Worm (Caenorhabditis elegans) whole organism, early embryonic: Measurements from ENCODE around the gene F15E6.10.

Experiments used
- B0310.2 ChIP-seq: sonication (generic microtip); optimal IDR thresholded peaks from 2 replicates; lab custom pipeline; 2016; ENCODE audit warnings: mild to moderate bottlenecking, missing genetic modification characterization, missing compliant biosample characterization
- F13C5.2 ChIP-seq: sonication (generic microtip); optimal IDR thresholded peaks from 2 replicates; lab custom pipeline; 2017; ENCODE audit warnings: mild to moderate bottlenecking, missing genetic modification characterization, inconsistent platforms, missing compliant biosample characterization
- aly-1 ChIP-seq: sonication (generic microtip); optimal IDR thresholded peaks from 2 replicates; lab custom pipeline; 2016; ENCODE audit warnings: missing genetic modification characterization, missing compliant biosample characterization
- ama-1 ChIP-seq: fragments of 150-350 bp; optimal IDR thresholded peaks from 2 replicates; lab custom pipeline; 2014
- ceh-13 ChIP-seq: fragments of 200-800 bp; sonication (Bioruptor generic); optimal IDR thresholded peaks from 2 replicates; lab custom pipeline; 2018; ENCODE audit warnings: mild to moderate bottlenecking, missing genetic modification characterization, missing compliant biosample characterization
- ceh-36 ChIP-seq: sonication (generic microtip); optimal IDR thresholded peaks from 2 replicates; lab custom pipeline; 2016; ENCODE audit warnings: missing genetic modification characterization, inconsistent platforms, missing compliant biosample characterization
- ets-7 ChIP-seq: sonication (generic microtip); optimal IDR thresholded peaks from 2 replicates; lab custom pipeline; 2016; ENCODE audit warnings: missing genotype, missing genetic modification characterization, missing compliant biosample characterization
- flt-1 ChIP-seq: fragments of 200-800 bp; sonication (Bioruptor generic); IDR thresholded peaks from 2 replicates; pipeline ENCODE4 v1.3.6; 2022; ENCODE audit warnings: missing genetic modification characterization, missing compliant biosample characterization
- hmbx-1 ChIP-seq: sonication (generic microtip); optimal IDR thresholded peaks from 2 replicates; lab custom pipeline; 2016; ENCODE audit warnings: mild to moderate bottlenecking, missing genetic modification characterization, missing compliant biosample characterization
- hmg-4 ChIP-seq: fragments of 200-800 bp; sonication (Bioruptor generic); optimal IDR thresholded peaks from 2 replicates; lab custom pipeline; 2018; ENCODE audit warnings: mild to moderate bottlenecking, missing genetic modification characterization, missing compliant biosample characterization
- hnd-1 ChIP-seq: sonication (generic microtip); optimal IDR thresholded peaks from 2 replicates; lab custom pipeline; 2016; ENCODE audit warnings: missing genetic modification characterization, missing compliant biosample characterization
- pes-1 ChIP-seq: fragments of 200-800 bp; sonication (Bioruptor generic); IDR thresholded peaks from 2 replicates; pipeline ENCODE4 v1.3.6; 2022; ENCODE audit warnings: missing genetic modification reagents, missing genetic modification characterization, missing compliant biosample characterization
- scrt-1 ChIP-seq: fragments of 200-800 bp; sonication (Bioruptor generic); IDR thresholded peaks from 2 replicates; pipeline ENCODE4 v1.3.6; 2022; ENCODE audit warnings: missing genetic modification characterization, missing compliant biosample characterization
- sea-1 ChIP-seq: fragments of 200-800 bp; sonication (Bioruptor generic); conservative IDR thresholded peaks from 2 replicates; pipeline ENCODE4 v1.3.6; 2022; ENCODE audit warnings: missing genetic modification characterization, missing compliant biosample characterization
- tbx-11 ChIP-seq: fragments of 200-800 bp; sonication (Bioruptor generic); IDR thresholded peaks from 2 replicates; pipeline ENCODE4 v1.3.6; 2022; ENCODE audit warnings: missing genetic modification characterization, missing compliant biosample characterization
- tbx-37 ChIP-seq: fragments of 200-800 bp; sonication (Bioruptor generic); conservative IDR thresholded peaks from 2 replicates; pipeline ENCODE4 v1.3.6; 2022; ENCODE audit warnings: missing genetic modification reagents, missing genetic modification characterization, missing compliant biosample characterization
- tra-4 ChIP-seq: sonication (generic microtip); optimal IDR thresholded peaks from 2 replicates; lab custom pipeline; 2017; ENCODE audit warnings: missing genetic modification characterization, missing compliant biosample characterization

F15E6.10 gene

DNA sequence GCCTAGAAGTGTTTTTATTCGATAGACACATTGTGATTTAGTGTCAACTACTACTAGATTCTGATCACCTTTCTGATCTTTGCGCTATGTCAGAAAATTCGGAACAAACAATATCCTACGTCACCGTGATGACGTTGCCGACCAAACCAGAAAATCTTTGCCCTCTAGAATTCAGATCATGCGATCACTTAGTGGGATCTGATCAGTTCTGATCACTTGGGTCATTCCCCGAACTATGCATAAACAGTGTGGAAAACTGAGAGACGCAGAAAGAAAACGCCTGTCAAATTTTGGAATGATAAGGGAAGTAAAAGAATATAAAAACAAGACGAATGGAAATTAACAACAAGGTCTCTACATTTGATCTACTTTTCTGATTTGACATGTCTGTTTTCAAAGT lies 1.9 kb downstream of the F15E6.10 start, which contains the start of gene F15E6.3:
Gene F15E6.3 (plus strand): TSS at position 344 of the 400 bp plus-strand sequence.
- TF ChIP-seq ceh-13 (GFP tag; lab: Kevin White, UChicago), result no peak

DNA sequence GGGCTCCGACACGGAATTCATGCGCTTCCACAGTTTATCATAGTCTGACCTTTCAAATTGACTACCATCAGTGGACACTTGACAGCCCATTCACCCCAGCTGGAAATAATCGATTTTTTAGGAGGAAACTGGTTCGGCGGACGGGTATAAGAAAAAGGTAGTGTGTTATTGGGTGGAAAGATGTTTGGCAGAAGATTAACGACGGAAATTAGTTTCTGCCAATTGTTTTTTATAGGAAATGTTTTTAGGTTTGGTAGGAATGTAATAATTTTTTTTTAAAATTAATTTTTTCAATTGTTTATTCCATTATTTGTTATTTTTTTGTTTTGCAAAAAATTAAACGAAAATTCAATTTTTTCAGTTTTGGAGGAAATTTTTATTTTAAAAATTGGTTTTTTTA lies 6.3 kb downstream of the F15E6.10 start, which contains the start of gene F15E6.9:
Gene F15E6.9 (minus strand): TSS at position 101 of the 400 bp plus-strand sequence.
- TF ChIP-seq tbx-37 (GFP tag; lab: Robert Waterston, UW) (no peak), tbx-11 (GFP tag; lab: Robert Waterston, UW) (no peak), hmbx-1 (tag; lab: Kevin White, UChicago) (no peak), ets-7 (tag; lab: Kevin White, UChicago) (no peak), flt-1 (GFP tag; lab: Robert Waterston, UW) (no peak), ceh-13 (GFP tag; lab: Kevin White, UChicago) (no peak), ceh-36 (tag; lab: Kevin White, UChicago) (no peak), hnd-1 (tag; lab: Kevin White, UChicago) (no peak), tra-4 (tag; lab: Kevin White, UChicago) (no peak), pes-1 (GFP tag; lab: Robert Waterston, UW) (no peak), hmg-4 (no peak), B0310.2 (no peak), scrt-1 (GFP tag; lab: Robert Waterston, UW) (no peak), ama-1 (lab: Kevin White, UChicago) (no peak), F13C5.2 (no peak)

- no peak for TF ChIP-seq hmg-4
- no peak for TF ChIP-seq pes-1 (GFP tag; lab: Robert Waterston, UW)
Observed at ce11 chrIV:4299994-4300393, 7.3 kb downstream of the F15E6.10 start.

- TF ChIP-seq sea-1 (GFP tag; lab: Robert Waterston, UW), result no peak
- no peak for TF ChIP-seq pes-1 (GFP tag; lab: Robert Waterston, UW)
- TF ChIP-seq tra-4 (tag; lab: Kevin White, UChicago), result no peak
- no peak for TF ChIP-seq tbx-11 (GFP tag; lab: Robert Waterston, UW)
- no peak for TF ChIP-seq tbx-37 (GFP tag; lab: Robert Waterston, UW)
- TF ChIP-seq ets-7 (tag; lab: Kevin White, UChicago), result no peak
- no peak for TF ChIP-seq ceh-36 (tag; lab: Kevin White, UChicago)
- TF ChIP-seq B0310.2, result no peak
Observed at ce11 chrIV:4301202-4301601, 8.5 kb downstream of the F15E6.10 start, which contains the start of gene lgc-22. Gene lgc-22 (plus strand): TSS chrIV:4301306.

DNA sequence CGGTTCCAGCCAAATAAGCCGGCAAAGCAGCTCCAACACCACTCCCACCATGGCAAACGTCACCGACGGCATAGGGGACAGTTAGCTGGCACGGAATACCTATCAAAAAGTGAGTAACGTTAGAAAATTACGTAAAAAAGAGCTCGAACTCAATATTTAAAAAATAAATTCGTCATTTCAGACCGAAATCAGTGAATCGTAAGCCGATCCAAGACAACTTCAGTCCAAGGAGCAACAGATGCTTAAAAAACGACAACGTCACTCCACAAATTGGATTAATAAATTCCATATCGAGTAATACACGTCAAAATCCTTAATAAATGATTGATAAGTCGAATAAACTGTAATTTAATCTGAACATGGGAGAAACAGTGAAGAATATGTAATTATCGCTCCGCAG lies 13.6 kb downstream of the F15E6.10 start:
- TF ChIP-seq ama-1 (lab: Kevin White, UChicago), result no peak
- TF ChIP-seq flt-1 (GFP tag; lab: Robert Waterston, UW), result no peak
- TF ChIP-seq hmbx-1 (tag; lab: Kevin White, UChicago), result no peak
- TF ChIP-seq hmg-4, result no peak
- TF ChIP-seq aly-1 (tag; lab: Kevin White, UChicago), result no peak
- TF ChIP-seq B0310.2, result no peak
- no peak for TF ChIP-seq sea-1 (GFP tag; lab: Robert Waterston, UW)
- TF ChIP-seq tra-4 (tag; lab: Kevin White, UChicago), result no peak
- TF ChIP-seq tbx-11 (GFP tag; lab: Robert Waterston, UW), result no peak
- no peak for TF ChIP-seq F13C5.2
- TF ChIP-seq ets-7 (tag; lab: Kevin White, UChicago), result no peak
- TF ChIP-seq hnd-1 (tag; lab: Kevin White, UChicago), result no peak
- no peak for TF ChIP-seq ceh-36 (tag; lab: Kevin White, UChicago)
- TF ChIP-seq pes-1 (GFP tag; lab: Robert Waterston, UW), result no peak
- TF ChIP-seq scrt-1 (GFP tag; lab: Robert Waterston, UW), result no peak

DNA sequence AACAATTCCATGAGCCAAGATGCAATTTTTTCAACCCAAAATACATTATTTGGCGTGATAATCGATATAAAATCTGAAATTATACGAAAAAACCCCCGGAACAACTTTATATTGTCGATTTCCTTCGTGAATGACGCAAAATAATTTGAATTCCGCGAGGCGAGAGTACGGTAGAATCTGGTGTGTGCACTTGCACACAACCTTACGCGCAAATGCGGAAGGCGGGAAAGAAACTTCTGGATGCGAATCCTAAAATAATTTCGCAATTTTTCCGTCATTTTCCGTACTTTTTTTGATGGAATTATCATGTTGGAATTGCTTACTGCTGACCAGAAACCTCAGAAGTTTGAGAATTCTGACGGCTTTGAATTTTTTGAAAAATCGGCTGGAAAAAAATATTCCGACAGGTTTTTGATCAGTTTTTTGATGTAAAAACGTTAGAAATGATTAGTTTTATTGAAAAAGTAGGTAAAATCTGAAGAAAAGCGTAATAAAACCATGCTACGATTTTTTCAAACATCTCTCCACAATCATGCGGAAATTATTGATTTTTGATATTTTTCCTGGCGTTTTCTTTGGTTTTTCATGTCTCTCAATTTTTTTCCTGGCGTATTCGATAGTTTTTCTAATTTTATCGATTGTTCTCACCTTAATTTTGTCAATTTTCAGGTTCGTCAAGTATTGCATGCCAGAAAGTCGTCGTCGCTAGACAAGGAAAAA lies 14.7 kb downstream of the F15E6.10 start, which contains the start of gene set-9:
Gene set-9 (plus strand): TSS at position 670 of the 720 bp plus-strand sequence.
- TF ChIP-seq tra-4 (tag; lab: Kevin White, UChicago) (no peak), hnd-1 (tag; lab: Kevin White, UChicago) (no peak), ceh-13 (GFP tag; lab: Kevin White, UChicago) (no peak), hmbx-1 (tag; lab: Kevin White, UChicago) (no peak), B0310.2 (no peak), hmg-4 (no peak), aly-1 (tag; lab: Kevin White, UChicago) (no peak), ets-7 (tag; lab: Kevin White, UChicago) (no peak), flt-1 (GFP tag; lab: Robert Waterston, UW) (no peak)

ce11 chrIV:4316813-4317408 lies 24.2 kb downstream of the F15E6.10 start, which contains the start of gene Y24D9B.1:
Gene Y24D9B.1 (plus strand): TSS chrIV:4317358.
- TF ChIP-seq hmbx-1 (tag; lab: Kevin White, UChicago), result no peak
- TF ChIP-seq ceh-13 (GFP tag; lab: Kevin White, UChicago), result no peak
- no peak for TF ChIP-seq hmg-4
- TF ChIP-seq tbx-11 (GFP tag; lab: Robert Waterston, UW), result no peak
- no peak for TF ChIP-seq ceh-36 (tag; lab: Kevin White, UChicago)

DNA sequence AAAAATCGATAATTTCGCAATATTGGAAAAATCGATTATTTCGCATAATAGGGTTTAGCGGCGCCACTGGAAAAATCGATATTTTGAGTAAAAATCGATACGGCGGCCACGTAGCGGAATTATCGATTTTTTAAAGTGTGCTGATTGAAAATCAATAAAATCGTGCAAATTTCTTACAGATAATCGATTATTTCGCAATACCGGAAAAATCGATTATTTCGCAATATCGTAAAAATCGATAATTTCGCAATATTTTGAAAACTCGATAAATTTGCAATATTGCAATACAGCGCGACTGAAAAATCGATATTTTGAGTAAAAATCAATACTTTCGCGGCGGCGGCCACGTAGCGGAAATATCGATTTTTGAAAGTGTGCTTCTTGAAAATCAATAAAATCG lies 25.0 kb downstream of the F15E6.10 start:
- TF ChIP-seq sea-1 (GFP tag; lab: Robert Waterston, UW) (no peak), ceh-13 (GFP tag; lab: Kevin White, UChicago) (no peak), ceh-36 (tag; lab: Kevin White, UChicago) (no peak), aly-1 (tag; lab: Kevin White, UChicago) (no peak), flt-1 (GFP tag; lab: Robert Waterston, UW) (no peak), pes-1 (GFP tag; lab: Robert Waterston, UW) (no peak), tbx-11 (GFP tag; lab: Robert Waterston, UW) (no peak), tbx-37 (GFP tag; lab: Robert Waterston, UW) (no peak), hnd-1 (tag; lab: Kevin White, UChicago) (no peak), scrt-1 (GFP tag; lab: Robert Waterston, UW) (no peak), ama-1 (lab: Kevin White, UChicago) (no peak)
